Worm (Caenorhabditis elegans): ENCODE measurements around the gene C23H5.12.

Gene C23H5.12

ce11 chrIV:2177545-2177944 lies 44.3 kb downstream of the C23H5.12 start, which contains the start of gene hrpu-2 (continued):
- TF ChIP-seq ceh-9 (tag; optimal IDR thresholded peaks at IDR 0.05): no peak
- no peak for TF ChIP-seq mml-1 (tag; optimal IDR thresholded peaks at IDR 0.05)
- TF ChIP-seq jun-1 (tag; optimal IDR thresholded peaks at IDR 0.05): peak; percentile 81
- TF ChIP-seq nhr-43 (tag; optimal IDR thresholded peaks at IDR 0.05; ENCODE audit: poor library complexity, severe bottlenecking): peak; percentile 77
- TF ChIP-seq unc-62 (GFP tag; optimal IDR thresholded peaks at IDR 0.05): no peak
- no peak for TF ChIP-seq elt-3 (tag; optimal IDR thresholded peaks at IDR 0.05)
- peak; percentile 89 for TF ChIP-seq lin-15B (tag; optimal IDR thresholded peaks at IDR 0.05)
- TF ChIP-seq fkh-10 (GFP tag; optimal IDR thresholded peaks at IDR 0.05): peak; percentile 78
- TF ChIP-seq R02D3.7 (tag; optimal IDR thresholded peaks at IDR 0.05): peak; percentile 65
- no peak for TF ChIP-seq ceh-16 (tag; optimal IDR thresholded peaks at IDR 0.05)
- no peak for TF ChIP-seq mdl-1 (tag; optimal IDR thresholded peaks at IDR 0.05)
- no peak for TF ChIP-seq sea-2 (GFP tag; optimal IDR thresholded peaks at IDR 0.05)
- no peak for TF ChIP-seq ztf-11 (tag; optimal IDR thresholded peaks at IDR 0.05)
- no peak for TF ChIP-seq unc-39 (tag; optimal IDR thresholded peaks at IDR 0.05)
- no peak for TF ChIP-seq fkh-2 (tag; optimal IDR thresholded peaks at IDR 0.05)
- no peak for TF ChIP-seq ZK546.5 (tag; optimal IDR thresholded peaks at IDR 0.05)
- TF ChIP-seq tbx-2 (tag; optimal IDR thresholded peaks at IDR 0.05): peak; percentile 79
- no peak for TF ChIP-seq fos-1 (tag; optimal IDR thresholded peaks at IDR 0.05)
- peak; percentile 79 for TF ChIP-seq ceh-28 (tag; optimal IDR thresholded peaks at IDR 0.05)
- TF ChIP-seq nhr-11 (tag; optimal IDR thresholded peaks at IDR 0.05): peak; percentile 15
- TF ChIP-seq ztf-4 (tag; optimal IDR thresholded peaks at IDR 0.05): no peak
- no peak for TF ChIP-seq nhr-28 (tag; optimal IDR thresholded peaks at IDR 0.05)
- no peak for TF ChIP-seq nhr-77 (tag; optimal IDR thresholded peaks at IDR 0.05)
